Worm (Caenorhabditis elegans): Measurements from ENCODE around the gene C09G12.5.

DNA sequence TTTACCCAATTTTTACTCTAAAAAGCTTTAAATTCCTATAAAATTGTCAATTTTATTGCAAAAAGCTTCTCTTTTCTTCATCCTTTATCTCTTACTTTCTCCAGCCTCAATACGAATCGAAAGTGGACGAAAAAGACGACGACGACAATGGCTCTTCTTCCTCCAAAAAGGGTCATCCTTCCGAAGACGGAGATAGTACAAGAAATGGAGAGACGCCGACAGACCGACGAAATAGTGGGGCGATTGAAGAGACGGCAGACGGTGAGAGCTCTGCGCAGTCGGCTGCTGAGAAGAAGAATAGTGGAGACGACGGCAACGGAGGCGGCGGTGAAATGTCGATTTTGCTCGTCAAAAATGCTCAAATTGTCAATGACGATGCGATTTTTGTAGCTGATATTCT, 40.2 kb downstream of the C09G12.5 start:
- TF ChIP-seq dao-5 (tag; optimal IDR thresholded peaks at IDR 0.05) (no peak), W03F9.2 (tag; optimal IDR thresholded peaks at IDR 0.05) (no peak)

Data from whole organism, L4/young adult.